Worm (Caenorhabditis elegans): ENCODE data around the gene dgk-3.

ce11 chrIII:9143911-9144310 lies 19.0 kb upstream of the dgk-3 start, which contains the start of gene ZK512.11:
- TF ChIP-seq fos-1 (tag; optimal IDR thresholded peaks at IDR 0.05) = no peak
- TF ChIP-seq F16B12.6 (tag; optimal IDR thresholded peaks at IDR 0.05) = no peak
- TF ChIP-seq nhr-90 (tag; optimal IDR thresholded peaks at IDR 0.05; ENCODE audit: poor library complexity) = no peak
- TF ChIP-seq dpl-1 (GFP tag; optimal IDR thresholded peaks at IDR 0.05) = no peak
- no peak for TF ChIP-seq unc-98 (GFP tag; IDR thresholded peaks at IDR 0.05)
- no peak for TF ChIP-seq nhr-77 (tag; optimal IDR thresholded peaks at IDR 0.05)
